Worm (Caenorhabditis elegans): ENCODE measurements around the gene K02E10.6.

K02E10.6 gene

ce11 chrX:2441163-2441562, 41.4 kb downstream of the K02E10.6 start:
- TF ChIP-seq pat-9 (tag; optimal IDR thresholded peaks at IDR 0.05): no peak
- TF ChIP-seq rnt-1 (tag; optimal IDR thresholded peaks at IDR 0.05): no peak
- no peak for TF ChIP-seq unc-3 (GFP tag; conservative IDR thresholded peaks at IDR 0.05)
- no peak for TF ChIP-seq unc-3 (tag; optimal IDR thresholded peaks at IDR 0.05)
- TF ChIP-seq ets-4 (tag; optimal IDR thresholded peaks at IDR 0.05): no peak
- TF ChIP-seq nhr-232 (tag; optimal IDR thresholded peaks at IDR 0.05): no peak
- no peak for TF ChIP-seq odd-2 (tag; optimal IDR thresholded peaks at IDR 0.05)
- no peak for TF ChIP-seq ceh-48 (tag; optimal IDR thresholded peaks at IDR 0.05)

ce11 chrX:2439728-2440127, 42.8 kb downstream of the K02E10.6 start:
- TF ChIP-seq elt-2 (tag; optimal IDR thresholded peaks at IDR 0.05) (peak; percentile 38), ahr-1 (tag; optimal IDR thresholded peaks at IDR 0.05) (no peak)

ce11 chrX:2439309-2439708, 43.3 kb downstream of the K02E10.6 start:
- TF ChIP-seq hlh-30 (tag; optimal IDR thresholded peaks at IDR 0.05; ENCODE audit: insufficient read depth) (peak; percentile 44), ceh-31 (tag; optimal IDR thresholded peaks at IDR 0.05) (peak; percentile 3), ceh-48 (tag; optimal IDR thresholded peaks at IDR 0.05) (peak; percentile 72), ceh-14 (tag; optimal IDR thresholded peaks at IDR 0.05) (no peak), hlh-13 (GFP tag; optimal IDR thresholded peaks at IDR 0.05) (no peak), nfya-1 (tag; optimal IDR thresholded peaks at IDR 0.05) (peak; percentile 3)

ce11 chrX:2438857-2439256, 43.7 kb downstream of the K02E10.6 start, which contains the start of gene gid-2:
gid-2 (minus strand) TSS chrX:2438957.
- TF ChIP-seq ama-1 (optimal IDR thresholded peaks at IDR 0.05) (no peak), fkh-10 (GFP tag; optimal IDR thresholded peaks at IDR 0.05) (no peak), syd-9 (tag; optimal IDR thresholded peaks at IDR 0.05) (no peak), tbx-7 (tag; optimal IDR thresholded peaks at IDR 0.05) (no peak), che-1 (tag; optimal IDR thresholded peaks at IDR 0.05) (no peak), fkh-6 (tag; optimal IDR thresholded peaks at IDR 0.05) (no peak), pqm-1 (tag; optimal IDR thresholded peaks at IDR 0.05) (no peak), hlh-6 (tag; optimal IDR thresholded peaks at IDR 0.05) (no peak), hlh-30 (tag; optimal IDR thresholded peaks at IDR 0.05; ENCODE audit: insufficient read depth) (no peak), T23F11.4 (GFP tag; optimal IDR thresholded peaks at IDR 0.05) (no peak), mec-3 (tag; optimal IDR thresholded peaks at IDR 0.05; ENCODE audit: borderline replicate concordance) (no peak), K02D7.2 (tag; optimal IDR thresholded peaks at IDR 0.05) (no peak)

- TF ChIP-seq pha-2 (tag; optimal IDR thresholded peaks at IDR 0.05): no peak
Observed at ce11 chrX:2435353-2435752, 47.2 kb downstream of the K02E10.6 start.

- no peak for TF ChIP-seq F13H6.1 (tag; optimal IDR thresholded peaks at IDR 0.05)
- TF ChIP-seq hlh-6 (tag; optimal IDR thresholded peaks at IDR 0.05): no peak
- no peak for TF ChIP-seq ahr-1 (tag; optimal IDR thresholded peaks at IDR 0.05)
- TF ChIP-seq npax-4 (tag; optimal IDR thresholded peaks at IDR 0.05): no peak
- no peak for TF ChIP-seq ceh-34 (tag; optimal IDR thresholded peaks at IDR 0.05)
- no peak for TF ChIP-seq C08G9.2 (tag; optimal IDR thresholded peaks at IDR 0.05)
- TF ChIP-seq fkh-6 (tag; optimal IDR thresholded peaks at IDR 0.05): no peak
- no peak for TF ChIP-seq pax-1 (tag; optimal IDR thresholded peaks at IDR 0.05)
- TF ChIP-seq ceh-48 (tag; optimal IDR thresholded peaks at IDR 0.05): no peak
- TF ChIP-seq unc-42 (tag; optimal IDR thresholded peaks at IDR 0.05): no peak
- TF ChIP-seq dmd-4 (tag; optimal IDR thresholded peaks at IDR 0.05; ENCODE audit: borderline replicate concordance): no peak
Observed at ce11 chrX:2433805-2434204, 48.8 kb downstream of the K02E10.6 start.
